Fruit fly (Drosophila melanogaster) whole organism, wandering third instar larva: ENCODE data around the gene CG10747.

Experiments used
- Abd-B ChIP-seq: fragments of >200 bp; optimal IDR thresholded peaks from 2 replicates; lab custom pipeline; 2017; ENCODE audit warnings: missing biosample characterization, missing genetic modification characterization
- CG9705 ChIP-seq: fragments of 200-800 bp; sonication (Bioruptor generic); optimal IDR thresholded peaks from 2 replicates; lab custom pipeline; 2018; ENCODE audit warnings: missing biosample characterization, mild to moderate bottlenecking, missing genetic modification characterization
- CrebA ChIP-seq: fragments of 200-800 bp; sonication (Bioruptor generic); optimal IDR thresholded peaks from 2 replicates; lab custom pipeline; 2016; ENCODE audit warnings: missing biosample characterization, mild to moderate bottlenecking, missing genetic modification characterization, borderline replicate concordance
- Dfd ChIP-seq: fragments of >200 bp; optimal IDR thresholded peaks from 2 replicates; lab custom pipeline; 2017; ENCODE audit warnings: missing biosample characterization, missing genetic modification characterization
- Dif ChIP-seq: fragments of 200-275, 200-300 bp; sonication (Bioruptor generic); optimal IDR thresholded peaks from 2 replicates; lab custom pipeline; 2018; ENCODE audit warnings: missing biosample characterization, missing genetic modification characterization; ENCODE audit not compliant: partially characterized antibody
- GATAd ChIP-seq: sonication (Bioruptor generic); optimal IDR thresholded peaks from 2 replicates; lab custom pipeline; 2016; ENCODE audit warnings: missing biosample characterization, missing genetic modification characterization
- HLH106 ChIP-seq: fragments of 200-800 bp; optimal IDR thresholded peaks from 3 replicates; lab custom pipeline; 2019; ENCODE audit warnings: missing biosample characterization, mild to moderate bottlenecking, missing genetic modification characterization, moderate library complexity
- Hnf4 ChIP-seq: fragments of 200-800 bp; sonication (Bioruptor generic); optimal IDR thresholded peaks from 2 replicates; lab custom pipeline; 2016; ENCODE audit warnings: missing biosample characterization, mild to moderate bottlenecking, missing genetic modification characterization
- Hr78 ChIP-seq: fragments of >200 bp; optimal IDR thresholded peaks from 2 replicates; lab custom pipeline; 2017; ENCODE audit warnings: missing biosample characterization, missing genetic modification characterization
- Hr83 ChIP-seq: fragments of 200-300 bp; sonication (Bioruptor generic); optimal IDR thresholded peaks from 2 replicates; lab custom pipeline; 2016; ENCODE audit warnings: missing biosample characterization, mild to moderate bottlenecking, missing genetic modification characterization, moderate library complexity; ENCODE audit not compliant: poor library complexity, severe bottlenecking
- Mio ChIP-seq: sonication (Bioruptor generic); optimal IDR thresholded peaks from 2 replicates; lab custom pipeline; 2016; ENCODE audit warnings: missing biosample characterization, missing genetic modification characterization
- Myc ChIP-seq: fragments of >200 bp; optimal IDR thresholded peaks from 2 replicates; lab custom pipeline; 2017
- N ChIP-seq: fragments of >200 bp; optimal IDR thresholded peaks from 2 replicates; lab custom pipeline; 2018; ENCODE audit warnings: missing biosample characterization, missing external identifiers, missing genetic modification characterization
- OdsH ChIP-seq: fragments of 200-800 bp; sonication (Bioruptor generic); optimal IDR thresholded peaks from 2 replicates; lab custom pipeline; 2016; ENCODE audit warnings: missing biosample characterization, mild to moderate bottlenecking, missing genetic modification characterization
- Rel ChIP-seq, 2 experiments: fragments of 200-800 bp; sonication (Bioruptor generic) in 1 of 2; optimal IDR thresholded peaks; 2 replicates in 1 of 2; 3 replicates in 1 of 2; lab custom pipeline; 2016 to 2019; ENCODE audit warnings: mild to moderate bottlenecking in 2 of 2, missing biosample characterization in 2 of 2, missing genetic modification characterization in 2 of 2, moderate library complexity in 1 of 2
- Sp1 ChIP-seq: fragments of 200-800 bp; sonication (Bioruptor generic); optimal IDR thresholded peaks from 3 replicates; lab custom pipeline; 2019; ENCODE audit warnings: missing biosample characterization, mild to moderate bottlenecking, missing genetic modification characterization, moderate library complexity
- Vsx2 ChIP-seq: fragments of 200-300, 225-300 bp; sonication (Bioruptor generic); optimal IDR thresholded peaks from 2 replicates; lab custom pipeline; 2018; ENCODE audit warnings: missing biosample characterization, missing genetic modification characterization; ENCODE audit not compliant: partially characterized antibody
- br ChIP-seq: fragments of 200-800 bp; sonication (Bioruptor generic); optimal IDR thresholded peaks from 2 replicates; lab custom pipeline; 2016; ENCODE audit warnings: missing biosample characterization, missing genetic modification characterization
- brk ChIP-seq: fragments of 200-800 bp; sonication (Bioruptor generic); optimal IDR thresholded peaks from 2 replicates; lab custom pipeline; 2016; ENCODE audit warnings: missing biosample characterization, mild to moderate bottlenecking, missing genetic modification characterization
- dmrt93B ChIP-seq: fragments of 200-800 bp; sonication (Bioruptor generic); optimal IDR thresholded peaks from 2 replicates; lab custom pipeline; 2018; ENCODE audit warnings: missing biosample characterization, mild to moderate bottlenecking, missing genetic modification characterization
- dsf ChIP-seq: sonication (Bioruptor generic); optimal IDR thresholded peaks from 2 replicates; lab custom pipeline; 2016; ENCODE audit warnings: missing biosample characterization, missing genetic modification characterization, borderline replicate concordance
- ey ChIP-seq: fragments of 200-800 bp; sonication (Bioruptor generic); optimal IDR thresholded peaks from 2 replicates; lab custom pipeline; 2016; ENCODE audit warnings: missing biosample characterization, missing genetic modification characterization
- foxo ChIP-seq, 2 experiments: fragments of 200-800 bp; sonication (Bioruptor generic); optimal IDR thresholded peaks; 2 replicates in 1 of 2; 3 replicates in 1 of 2; lab custom pipeline; 2016 to 2017; ENCODE audit warnings: missing biosample characterization in 2 of 2, missing genetic modification characterization in 2 of 2
- fru ChIP-seq: fragments of 200-800 bp; sonication (Bioruptor generic); optimal IDR thresholded peaks from 3 replicates; lab custom pipeline; 2016; ENCODE audit warnings: missing biosample characterization, mild to moderate bottlenecking, missing genetic modification characterization
- h ChIP-seq: fragments of 200-800 bp; sonication (Bioruptor generic); optimal IDR thresholded peaks from 3 replicates; lab custom pipeline; 2016; ENCODE audit warnings: missing biosample characterization, mild to moderate bottlenecking, missing genetic modification characterization
- lola ChIP-seq: fragments of >200 bp; optimal IDR thresholded peaks from 2 replicates; lab custom pipeline; 2017; ENCODE audit warnings: missing biosample characterization, missing genetic modification characterization
- pan ChIP-seq: fragments of >200 bp; optimal IDR thresholded peaks from 2 replicates; lab custom pipeline; 2017
- psq ChIP-seq: fragments of 200-800 bp; sonication (Bioruptor generic); optimal IDR thresholded peaks from 3 replicates; lab custom pipeline; 2017; ENCODE audit warnings: missing biosample characterization, mild to moderate bottlenecking, missing genetic modification characterization, moderate library complexity
- rgr ChIP-seq: fragments of 200-800 bp; sonication (Bioruptor generic); optimal IDR thresholded peaks from 3 replicates; lab custom pipeline; 2016; ENCODE audit warnings: missing biosample characterization, mild to moderate bottlenecking, missing genetic modification characterization
- sage ChIP-seq: fragments of 200-800 bp; sonication (Bioruptor generic); optimal IDR thresholded peaks from 2 replicates; lab custom pipeline; 2016; ENCODE audit warnings: missing biosample characterization, mild to moderate bottlenecking, missing genetic modification characterization
- sv ChIP-seq: fragments of 200-800 bp; sonication (Bioruptor generic); optimal IDR thresholded peaks from 3 replicates; lab custom pipeline; 2016; ENCODE audit warnings: missing biosample characterization, missing genetic modification characterization
- tai ChIP-seq: sonication (Bioruptor generic); optimal IDR thresholded peaks from 2 replicates; lab custom pipeline; 2016; ENCODE audit warnings: missing biosample characterization, missing genetic modification characterization
- usp ChIP-seq: fragments of >200 bp; optimal IDR thresholded peaks from 2 replicates; lab custom pipeline; 2017; ENCODE audit warnings: missing biosample characterization, missing genetic modification characterization
- woc ChIP-seq: sonication (Bioruptor generic); optimal IDR thresholded peaks from 2 replicates; lab custom pipeline; 2016; ENCODE audit warnings: missing biosample characterization, mild to moderate bottlenecking, missing genetic modification characterization

The CG10747 gene

dm6 chr2L:20082155-20082964 lies 8.8 kb downstream of the CG10747 start:
- no peak for TF ChIP-seq HLH106 (tag; lab: Kevin White, UChicago)
- no peak for TF ChIP-seq br (GFP tag; lab: Kevin White, UChicago)
- no peak for TF ChIP-seq Hr78 (GFP tag; lab: Kevin White, UChicago)
- TF ChIP-seq Mio (GFP tag; lab: Kevin White, UChicago): no peak
- no peak for TF ChIP-seq sv
- no peak for TF ChIP-seq tai (GFP tag; lab: Kevin White, UChicago)
- peak; percentile 1 for TF ChIP-seq psq (GFP tag; lab: Kevin White, UChicago)
- TF ChIP-seq, all 38 proteins: peak for 1

dm6 chr2L:20080772-20081171 lies 10.4 kb downstream of the CG10747 start:
- TF ChIP-seq CrebA (GFP tag; lab: Kevin White, UChicago): no peak
- TF ChIP-seq Hr83 (GFP tag; lab: Kevin White, UChicago): peak; percentile 8
- TF ChIP-seq woc (GFP tag; lab: Kevin White, UChicago): no peak
- TF ChIP-seq, all 38 proteins: peak for 1

dm6 chr2L:20078880-20079279 lies 12.3 kb downstream of the CG10747 start:
- TF ChIP-seq ey (GFP tag; lab: Kevin White, UChicago) (no peak), Dif (GFP tag; lab: Kevin White, UChicago) (no peak), foxo (GFP tag; optimal IDR thresholded peaks at IDR 0.05; lab: Kevin White, UChicago) (peak in 1 of 2 experiments; percentile 38), OdsH (GFP tag; lab: Kevin White, UChicago) (peak; percentile 14), CrebA (GFP tag; lab: Kevin White, UChicago) (no peak), Dfd (no peak), woc (GFP tag; lab: Kevin White, UChicago) (no peak), sage (GFP tag; lab: Kevin White, UChicago) (no peak), Rel (GFP tag; optimal IDR thresholded peaks at IDR 0.05; lab: Kevin White, UChicago) (no peak), Rel (tag; optimal IDR thresholded peaks at IDR 0.05; lab: Kevin White, UChicago) (peak; percentile 24), fru (peak; percentile 35), Abd-B (GFP tag; lab: Kevin White, UChicago) (no peak), sv (no peak), dsf (GFP tag; lab: Kevin White, UChicago) (no peak), psq (GFP tag; lab: Kevin White, UChicago) (no peak), br (GFP tag; lab: Kevin White, UChicago) (peak; percentile 25), Mio (GFP tag; lab: Kevin White, UChicago) (no peak), brk (GFP tag; lab: Kevin White, UChicago) (no peak), HLH106 (tag; lab: Kevin White, UChicago) (no peak), CG9705 (GFP tag; lab: Kevin White, UChicago) (no peak), rgr (peak; percentile 17), Hr83 (GFP tag; lab: Kevin White, UChicago) (no peak), N (no peak), lola (no peak)

dm6 chr2L:20077423-20078401 lies 13.4 kb downstream of the CG10747 start:
- TF ChIP-seq Dif (GFP tag; lab: Kevin White, UChicago) (no peak), dmrt93B (GFP tag; lab: Kevin White, UChicago) (no peak), woc (GFP tag; lab: Kevin White, UChicago) (no peak), Vsx2 (no peak), psq (GFP tag; lab: Kevin White, UChicago) (no peak), Rel (GFP tag; optimal IDR thresholded peaks at IDR 0.05; lab: Kevin White, UChicago) (peak; percentile 9), Rel (tag; optimal IDR thresholded peaks at IDR 0.05; lab: Kevin White, UChicago) (peak; percentile 70), foxo (GFP tag; optimal IDR thresholded peaks at IDR 0.05; lab: Kevin White, UChicago) (no peak), Mio (GFP tag; lab: Kevin White, UChicago) (no peak), fru (no peak), h (peak; percentile 28), Hnf4 (no peak), GATAd (GFP tag; lab: Kevin White, UChicago) (no peak), tai (GFP tag; lab: Kevin White, UChicago) (no peak), Sp1 (GFP tag; lab: Kevin White, UChicago) (no peak), Hr78 (GFP tag; lab: Kevin White, UChicago) (no peak), pan (lab: Kevin White, UChicago) (no peak), Hr83 (GFP tag; lab: Kevin White, UChicago) (no peak), Dfd (no peak), usp (no peak), lola (no peak), dsf (GFP tag; lab: Kevin White, UChicago) (no peak), Myc (lab: Kevin White, UChicago) (no peak), CrebA (GFP tag; lab: Kevin White, UChicago) (peak; percentile 57), sage (GFP tag; lab: Kevin White, UChicago) (peak; percentile 44)
